Fruit fly (Drosophila melanogaster): ENCODE results near the gene Acsf2.

Acsf2 gene

DNA sequence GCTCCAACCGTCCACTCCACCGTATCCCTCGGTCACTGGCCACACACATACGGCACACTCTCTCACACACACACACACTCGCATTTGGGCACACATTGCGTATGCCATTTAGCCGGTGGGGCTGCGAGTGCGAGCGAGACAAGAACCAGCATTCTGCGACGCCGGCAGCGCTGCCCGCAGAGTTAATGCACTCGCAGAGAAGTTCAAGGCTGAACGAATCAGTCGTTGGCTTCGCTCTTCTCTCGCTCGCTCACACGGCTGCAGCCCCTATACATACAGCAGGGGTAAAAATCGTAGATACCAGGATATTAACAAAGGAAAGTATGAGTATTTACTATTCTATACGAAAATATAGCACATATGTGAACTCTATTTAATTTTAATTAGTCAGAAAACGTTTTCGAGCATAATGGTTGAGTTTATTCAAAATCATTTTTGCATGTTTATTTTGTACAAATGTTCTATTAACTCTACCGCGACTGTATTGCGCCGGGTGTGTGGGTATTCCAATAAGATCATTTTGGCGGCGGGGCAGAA, 49.0 kb downstream of the Acsf2 start (continued):
- TF ChIP-seq toy (GFP tag; IDR thresholded peaks at IDR 0.05): no peak
- no peak for TF ChIP-seq CG2199 (GFP tag; IDR thresholded peaks at IDR 0.05)
- TF ChIP-seq CG17829 (tag; optimal IDR thresholded peaks at IDR 0.05): peak; percentile 87
- TF ChIP-seq ranshi (GFP tag; IDR thresholded peaks at IDR 0.05): 0 out of 2 replicates have a peak, but pooled peaks have one; percentile 35
- TF ChIP-seq CG17612 (GFP tag; IDR thresholded peaks at IDR 0.05): no peak
- TF ChIP-seq CG11085 (GFP tag; IDR thresholded peaks at IDR 0.05): no peak
- no peak for TF ChIP-seq Bgb (GFP tag; IDR thresholded peaks at IDR 0.05; ENCODE audit: partially characterized antibody)
- TF ChIP-seq Dip3 (GFP tag; optimal IDR thresholded peaks at IDR 0.05): no peak
- TF ChIP-seq MBD-R2 (GFP tag; IDR thresholded peaks at IDR 0.05): no peak
- peak; percentile 48 for TF ChIP-seq CG13775 (GFP tag; optimal IDR thresholded peaks at IDR 0.05)
- peak; percentile 56; the same call in 1 of the 2 replicates for TF ChIP-seq CG32532 (GFP tag; IDR thresholded peaks at IDR 0.05)
- peak; percentile 71 for TF ChIP-seq tin (GFP tag; optimal IDR thresholded peaks at IDR 0.05)
- TF ChIP-seq mld (GFP tag; IDR thresholded peaks at IDR 0.05; ENCODE audit: partially characterized antibody): no peak
- TF ChIP-seq tio (GFP tag; optimal IDR thresholded peaks at IDR 0.05): peak; percentile 68
- TF ChIP-seq NFAT (GFP tag; IDR thresholded peaks at IDR 0.05): no peak
- peak; percentile 59 for TF ChIP-seq CG12104 (GFP tag; optimal IDR thresholded peaks at IDR 0.05)
- no peak for TF ChIP-seq sens-2 (GFP tag; IDR thresholded peaks at IDR 0.05)
- no peak for TF ChIP-seq GATAe (GFP tag; conservative IDR thresholded peaks at IDR 0.05)
- peak; percentile 72 for TF ChIP-seq CG4820 (GFP tag; optimal IDR thresholded peaks at IDR 0.05)
- peak; percentile 41 for TF ChIP-seq CrebB (tag; optimal IDR thresholded peaks at IDR 0.05)
- TF ChIP-seq CG9215 (GFP tag; IDR thresholded peaks at IDR 0.05): no peak
- TF ChIP-seq cg (GFP tag; optimal IDR thresholded peaks at IDR 0.05): peak; percentile 84
- TF ChIP-seq CG12299 (tag; optimal IDR thresholded peaks at IDR 0.05): peak; percentile 28
- no peak for TF ChIP-seq C15 (GFP tag; IDR thresholded peaks at IDR 0.05)
- TF ChIP-seq pfk (GFP tag; optimal IDR thresholded peaks at IDR 0.05): no peak
- TF ChIP-seq BtbVII (GFP tag; optimal IDR thresholded peaks at IDR 0.05): peak; percentile 46
- TF ChIP-seq pum (GFP tag; optimal IDR thresholded peaks at IDR 0.05): peak; percentile 54
- peak; percentile 54 for TF ChIP-seq CG6654 (GFP tag; optimal IDR thresholded peaks at IDR 0.05)
- peak; percentile 81 for TF ChIP-seq CG6689 (GFP tag; IDR thresholded peaks at IDR 0.05)
- peak; percentile 16 for TF ChIP-seq Mad (GFP tag; optimal IDR thresholded peaks at IDR 0.05)
- TF ChIP-seq CG10959 (GFP tag; IDR thresholded peaks at IDR 0.05): peak; percentile 58; the same call in 1 of the 2 replicates
- no peak for TF ChIP-seq rib (GFP tag; IDR thresholded peaks at IDR 0.05)
- TF ChIP-seq Taf1 (GFP tag; IDR thresholded peaks at IDR 0.05): no peak
- TF ChIP-seq Max (GFP tag; optimal IDR thresholded peaks at IDR 0.05): peak; percentile 48
- peak; percentile 46; the same call in 2 of the 3 replicates for TF ChIP-seq B-H1 (GFP tag; IDR thresholded peaks at IDR 0.05)
- peak; percentile 67; the same call in 1 of the 2 replicates for TF ChIP-seq Awh (GFP tag; IDR thresholded peaks at IDR 0.05)
- peak; percentile 40 for TF ChIP-seq Bteb2 (GFP tag; optimal IDR thresholded peaks at IDR 0.05)
- TF ChIP-seq Drgx (GFP tag; IDR thresholded peaks at IDR 0.05): peak; percentile 88
- peak; percentile 71 for TF ChIP-seq CG17361 (GFP tag; IDR thresholded peaks at IDR 0.05)
- peak; percentile 67 for TF ChIP-seq Xbp1 (GFP tag; optimal IDR thresholded peaks at IDR 0.05)
- TF ChIP-seq crc (GFP tag; optimal IDR thresholded peaks at IDR 0.05): peak; percentile 55
- peak; percentile 89 for TF ChIP-seq dmrt11E (tag; optimal IDR thresholded peaks at IDR 0.05)
- peak; percentile 67 for TF ChIP-seq CG15011 (GFP tag; optimal IDR thresholded peaks at IDR 0.05)
- peak; percentile 78 for TF ChIP-seq Spps (tag; optimal IDR thresholded peaks at IDR 0.05)
- TF ChIP-seq seq (GFP tag; IDR thresholded peaks at IDR 0.05): no peak; the same call in 1 of the 2 replicates
- TF ChIP-seq CG2120 (GFP tag; optimal IDR thresholded peaks at IDR 0.05): peak; percentile 29
- TF ChIP-seq HLHmδ (GFP tag; optimal IDR thresholded peaks at IDR 0.05): peak; percentile 35
- no peak for TF ChIP-seq CG7745 (tag; optimal IDR thresholded peaks at IDR 0.05)
- peak; percentile 45 for TF ChIP-seq CG10654 (GFP tag; optimal IDR thresholded peaks at IDR 0.05)
- TF ChIP-seq CG8478 (optimal IDR thresholded peaks at IDR 0.05): peak; percentile 73
- peak; percentile 89 for TF ChIP-seq nmo (GFP tag; optimal IDR thresholded peaks at IDR 0.05)
- peak; percentile 98 for TF ChIP-seq lbe (GFP tag; optimal IDR thresholded peaks at IDR 0.05)

Data from whole organism, embryonic.